Fruit fly (Drosophila melanogaster): ENCODE results near the gene hwt.

hwt gene

dm6 chrX:12546119-12546518 lies 22.1 kb downstream of the hwt start (continued):
- TF ChIP-seq tx (GFP tag; optimal IDR thresholded peaks at IDR 0.05) (no peak), Adf1 (GFP tag; IDR thresholded peaks at IDR 0.05) (peak; percentile 50), Tbp (GFP tag; optimal IDR thresholded peaks at IDR 0.05) (no peak), cg (GFP tag; optimal IDR thresholded peaks at IDR 0.05) (no peak), Doc3 (GFP tag; IDR thresholded peaks at IDR 0.05; ENCODE audit: partially characterized antibody) (no peak), CG12071 (GFP tag; optimal IDR thresholded peaks at IDR 0.05) (no peak), CG7745 (tag; optimal IDR thresholded peaks at IDR 0.05) (no peak), dmrt99B (tag; optimal IDR thresholded peaks at IDR 0.05) (no peak), sd (tag; optimal IDR thresholded peaks at IDR 0.05) (peak; percentile 35), fd64A (GFP tag; optimal IDR thresholded peaks at IDR 0.05) (no peak), CG4282 (GFP tag; optimal IDR thresholded peaks at IDR 0.05) (no peak), emc (GFP tag; optimal IDR thresholded peaks at IDR 0.05) (no peak), Nf-YC (tag; optimal IDR thresholded peaks at IDR 0.05) (no peak), org-1 (GFP tag; optimal IDR thresholded peaks at IDR 0.05) (no peak), tap (tag; optimal IDR thresholded peaks at IDR 0.05) (no peak), ind (GFP tag; optimal IDR thresholded peaks at IDR 0.05) (no peak), fd102C (GFP tag; optimal IDR thresholded peaks at IDR 0.05) (no peak), CG4360 (GFP tag; IDR thresholded peaks at IDR 0.05) (peak; percentile 39; the same call in 1 of the 2 replicates), Dip2 (GFP tag; IDR thresholded peaks at IDR 0.05) (no peak), gfzf (GFP tag; optimal IDR thresholded peaks at IDR 0.05) (no peak), ci (GFP tag; IDR thresholded peaks at IDR 0.05) (peak; percentile 31; the same call in 1 of the 3 replicates), crol (GFP tag; IDR thresholded peaks at IDR 0.05) (peak; percentile 34; the same call in 1 of the 2 replicates), CG11696 (GFP tag; IDR thresholded peaks at IDR 0.05) (no peak), CG18764 (GFP tag; optimal IDR thresholded peaks at IDR 0.05) (no peak), TFAM (GFP tag; optimal IDR thresholded peaks at IDR 0.05) (no peak), CG12942 (GFP tag; optimal IDR thresholded peaks at IDR 0.05) (no peak), Scr (GFP tag; IDR thresholded peaks at IDR 0.05; ENCODE audit: partially characterized antibody) (no peak), exex (tag; optimal IDR thresholded peaks at IDR 0.05) (no peak), CG10209 (GFP tag; optimal IDR thresholded peaks at IDR 0.05) (no peak), Mrtf (GFP tag; IDR thresholded peaks at IDR 0.05) (no peak), Med (GFP tag) (peak; percentile 62), onecut (GFP tag; IDR thresholded peaks at IDR 0.05) (peak; percentile 77), Oli (tag; optimal IDR thresholded peaks at IDR 0.05) (no peak), CG17802 (tag; optimal IDR thresholded peaks at IDR 0.05) (no peak), gt (GFP tag; IDR thresholded peaks at IDR 0.05) (no peak), CG6683 (GFP tag; optimal IDR thresholded peaks at IDR 0.05) (no peak), HmgD (GFP tag; optimal IDR thresholded peaks at IDR 0.05) (no peak), CG12659 (GFP tag; optimal IDR thresholded peaks at IDR 0.05) (no peak), CG8290 (GFP tag; optimal IDR thresholded peaks at IDR 0.05) (no peak), CG8290 (tag; optimal IDR thresholded peaks at IDR 0.05) (no peak), CG1792 (GFP tag; optimal IDR thresholded peaks at IDR 0.05) (no peak), Meics (GFP tag; optimal IDR thresholded peaks at IDR 0.05) (no peak), ems (GFP tag; optimal IDR thresholded peaks at IDR 0.05) (no peak), CG30431 (GFP tag; optimal IDR thresholded peaks at IDR 0.05) (no peak), pnt (GFP tag; optimal IDR thresholded peaks at IDR 0.05) (no peak), Hmx (GFP tag; optimal IDR thresholded peaks at IDR 0.05) (no peak), gem (tag; optimal IDR thresholded peaks at IDR 0.05) (no peak), CG4404 (GFP tag; IDR thresholded peaks at IDR 0.05) (no peak), CG1603 (tag; optimal IDR thresholded peaks at IDR 0.05) (no peak), MTF-1 (GFP tag; optimal IDR thresholded peaks at IDR 0.05; ENCODE audit: borderline replicate concordance) (no peak), CG13775 (GFP tag; optimal IDR thresholded peaks at IDR 0.05) (no peak), CG8281 (tag; optimal IDR thresholded peaks at IDR 0.05) (no peak)
